Fruit fly (Drosophila melanogaster) whole organism, embryonic: ENCODE measurements around the gene CG8097.

Experiments
- BtbVII ChIP-seq: fragments of 200-800 bp; sonication (Bioruptor generic); optimal IDR thresholded peaks from 3 replicates; lab custom pipeline; 2017; ENCODE audit warnings: missing biosample characterization, mild to moderate bottlenecking, missing genetic modification characterization
- Bteb2 ChIP-seq: fragments of 200-800 bp; sonication (Bioruptor generic); optimal IDR thresholded peaks from 2 replicates; lab custom pipeline; 2016; ENCODE audit warnings: missing biosample characterization, missing genetic modification characterization
- CG10209 ChIP-seq: fragments of 200-800 bp; sonication (Bioruptor generic); optimal IDR thresholded peaks from 3 replicates; lab custom pipeline; 2017; ENCODE audit warnings: missing biosample characterization, mild to moderate bottlenecking, missing genetic modification characterization, missing genetic modification reagents
- CG11085 ChIP-seq: fragments of 200-800 bp; sonication (Bioruptor generic); IDR thresholded peaks from 2 replicates; pipeline ENCODE4 v1.3.6; 2022; ENCODE audit warnings: missing biosample characterization, missing genetic modification characterization
- CG11093 ChIP-seq: fragments of 200-800 bp; sonication (Bioruptor generic); IDR thresholded peaks from 3 replicates; pipeline ENCODE4 v1.3.6; 2022; ENCODE audit warnings: missing biosample characterization, missing genetic modification characterization
- CG12769 ChIP-seq: fragments of 200-800 bp; sonication (Bioruptor generic); optimal IDR thresholded peaks from 2 replicates; lab custom pipeline; 2019; ENCODE audit warnings: missing biosample characterization, mild to moderate bottlenecking, missing genetic modification characterization, moderate library complexity
- CG13424 ChIP-seq: fragments of 200-800 bp; sonication (Bioruptor generic); optimal IDR thresholded peaks from 2 replicates; lab custom pipeline; 2019; ENCODE audit warnings: missing biosample characterization, mild to moderate bottlenecking, missing genetic modification characterization, moderate library complexity
- CG14860 ChIP-seq: fragments of 200-800 bp; sonication (Bioruptor generic); IDR thresholded peaks from 3 replicates; pipeline ENCODE4 v1.3.6; 2022; ENCODE audit warnings: missing biosample characterization, missing genetic modification characterization; ENCODE audit not compliant: partially characterized antibody
- CG15011 ChIP-seq: fragments of 200-800 bp; sonication (Bioruptor generic); optimal IDR thresholded peaks from 3 replicates; lab custom pipeline; 2018; ENCODE audit warnings: missing biosample characterization, mild to moderate bottlenecking, missing genetic modification characterization
- CG1529 ChIP-seq: fragments of 200-800 bp; sonication (Bioruptor generic); optimal IDR thresholded peaks from 3 replicates; lab custom pipeline; 2018; ENCODE audit warnings: missing biosample characterization, missing genetic modification characterization
- CG15479 ChIP-seq: fragments of 200-800 bp; sonication (Bioruptor generic); optimal IDR thresholded peaks from 3 replicates; lab custom pipeline; 2019; ENCODE audit warnings: missing biosample characterization, mild to moderate bottlenecking, missing genetic modification characterization, moderate library complexity
- CG16813 ChIP-seq: fragments of 200-800 bp; sonication (Bioruptor generic); IDR thresholded peaks from 3 replicates; pipeline ENCODE4 v1.3.6; 2022; ENCODE audit warnings: missing biosample characterization, missing genetic modification characterization; ENCODE audit not compliant: partially characterized antibody
- CG17802 ChIP-seq: fragments of 200-800 bp; sonication (Bioruptor generic); optimal IDR thresholded peaks from 2 replicates; lab custom pipeline; 2018; ENCODE audit warnings: missing biosample characterization, mild to moderate bottlenecking, missing genetic modification characterization, moderate library complexity
- CG1792 ChIP-seq: fragments of 200-800 bp; sonication (Bioruptor generic); optimal IDR thresholded peaks from 2 replicates; lab custom pipeline; 2016; ENCODE audit warnings: missing biosample characterization, missing genetic modification characterization
- CG18262 ChIP-seq: fragments of 200-800 bp; optimal IDR thresholded peaks from 3 replicates; lab custom pipeline; 2019; ENCODE audit warnings: missing biosample characterization, mild to moderate bottlenecking, missing genetic modification characterization, moderate library complexity
- CG2116 ChIP-seq: fragments of 200-800 bp; sonication (Bioruptor generic); optimal IDR thresholded peaks from 3 replicates; lab custom pipeline; 2018; ENCODE audit warnings: missing biosample characterization, mild to moderate bottlenecking, missing genetic modification characterization
- CG32532 ChIP-seq: fragments of 200-800 bp; sonication (Bioruptor generic); IDR thresholded peaks from 2 replicates; pipeline ENCODE4 v1.3.6; 2022; ENCODE audit warnings: missing biosample characterization, missing genetic modification characterization
- CG42726 ChIP-seq: fragments of 200-800 bp; sonication (Bioruptor generic); IDR thresholded peaks from 2 replicates; pipeline ENCODE4 v1.3.6; 2022; ENCODE audit warnings: missing biosample characterization, missing genetic modification characterization; ENCODE audit not compliant: partially characterized antibody
- CG4424 ChIP-seq: fragments of 200-800 bp; sonication (Bioruptor generic); optimal IDR thresholded peaks from 3 replicates; lab custom pipeline; 2016; ENCODE audit warnings: missing biosample characterization, missing genetic modification characterization
- CG5245 ChIP-seq: fragments of 200-800 bp; sonication (Bioruptor generic); optimal IDR thresholded peaks from 3 replicates; lab custom pipeline; 2016; ENCODE audit warnings: missing biosample characterization, missing genetic modification characterization
- CG5953 ChIP-seq: fragments of 200-800 bp; sonication (Bioruptor generic); IDR thresholded peaks from 2 replicates; pipeline ENCODE4 v1.3.6; 2022; ENCODE audit warnings: missing biosample characterization, missing genetic modification characterization
- CG7357 ChIP-seq: fragments of 200-800 bp; sonication (Bioruptor generic); IDR thresholded peaks from 3 replicates; pipeline ENCODE4 v1.3.6; 2022; ENCODE audit warnings: missing biosample characterization, missing genetic modification characterization
- CG9437 ChIP-seq: fragments of 200-800 bp; sonication (Bioruptor generic); optimal IDR thresholded peaks from 2 replicates; lab custom pipeline; 2018; ENCODE audit warnings: missing biosample characterization, mild to moderate bottlenecking, missing genetic modification characterization
- CG9727 ChIP-seq: fragments of 200-800 bp; sonication (Bioruptor generic); optimal IDR thresholded peaks from 3 replicates; lab custom pipeline; 2017; ENCODE audit warnings: missing biosample characterization, mild to moderate bottlenecking, missing genetic modification characterization
- CG9876 ChIP-seq: fragments of 200-800 bp; sonication (Bioruptor generic); optimal IDR thresholded peaks from 2 replicates; lab custom pipeline; 2016; ENCODE audit warnings: missing biosample characterization, missing genetic modification characterization
- CkIIα-i1 ChIP-seq: fragments of 200-800 bp; sonication (Bioruptor generic); IDR thresholded peaks from 2 replicates; pipeline ENCODE4 v1.3.6; 2022; ENCODE audit warnings: missing biosample characterization, missing genetic modification characterization
- Dp ChIP-seq: fragments of 200-800 bp; sonication (Bioruptor generic); optimal IDR thresholded peaks from 2 replicates; lab custom pipeline; 2018; ENCODE audit warnings: missing biosample characterization, mild to moderate bottlenecking, missing genetic modification characterization, moderate library complexity
- Drgx ChIP-seq: fragments of 200-800 bp; sonication (Bioruptor generic); IDR thresholded peaks from 2 replicates; pipeline ENCODE4 v1.3.6; 2022; ENCODE audit warnings: missing biosample characterization, missing genetic modification characterization
- Hr3 ChIP-seq: fragments of 200-800 bp; sonication (Bioruptor generic); optimal IDR thresholded peaks from 3 replicates; lab custom pipeline; 2016; ENCODE audit warnings: missing biosample characterization, missing genetic modification characterization
- Meics ChIP-seq: fragments of 200-800 bp; sonication (Bioruptor generic); optimal IDR thresholded peaks from 2 replicates; lab custom pipeline; 2017; ENCODE audit warnings: missing biosample characterization, mild to moderate bottlenecking, missing genetic modification characterization
- Neu2 ChIP-seq: fragments of 200-800 bp; sonication (Bioruptor generic); optimal IDR thresholded peaks from 3 replicates; lab custom pipeline; 2016; ENCODE audit warnings: missing biosample characterization, missing genetic modification characterization, borderline replicate concordance
- Nf-YB ChIP-seq: fragments of 200-800 bp; sonication (Bioruptor generic); optimal IDR thresholded peaks from 3 replicates; lab custom pipeline; 2019; ENCODE audit warnings: missing biosample characterization, mild to moderate bottlenecking, missing genetic modification characterization, moderate library complexity
- Pdp1 ChIP-seq, 2 experiments: fragments of 200-800 bp; sonication (Bioruptor generic); optimal IDR thresholded peaks; 3 replicates each; lab custom pipeline; 2016; ENCODE audit warnings: missing biosample characterization in 2 of 2, missing genetic modification characterization in 2 of 2, mild to moderate bottlenecking in 1 of 2, moderate library complexity in 1 of 2
- Side ChIP-seq: fragments of 200-800 bp; sonication (Bioruptor generic); optimal IDR thresholded peaks from 2 replicates; lab custom pipeline; 2016; ENCODE audit warnings: missing biosample characterization, missing genetic modification characterization
- Six4 ChIP-seq: fragments of 200-800 bp; sonication (Bioruptor generic); optimal IDR thresholded peaks from 2 replicates; lab custom pipeline; 2016; ENCODE audit warnings: missing biosample characterization, missing genetic modification characterization
- Stat92E ChIP-seq, 3 experiments: fragments of >200 bp in 2 of 3; fragments of 200-800 bp in 1 of 3; sonication (Bioruptor generic) in 1 of 3; optimal IDR thresholded peaks; 2 replicates each; lab custom pipeline; 2017 to 2019; ENCODE audit warnings: missing biosample characterization in 3 of 3, missing genetic modification characterization in 3 of 3, mild to moderate bottlenecking in 1 of 3, moderate library complexity in 1 of 3
- Vsx1 ChIP-seq: fragments of 200-800 bp; sonication (Bioruptor generic); optimal IDR thresholded peaks from 2 replicates; lab custom pipeline; 2017; ENCODE audit warnings: missing biosample characterization, mild to moderate bottlenecking, missing genetic modification characterization, missing genetic modification reagents
- YL-1 ChIP-seq: fragments of 200-800 bp; sonication (Bioruptor generic); optimal IDR thresholded peaks from 3 replicates; lab custom pipeline; 2017; ENCODE audit warnings: missing biosample characterization, mild to moderate bottlenecking, missing genetic modification characterization
- abd-A ChIP-seq: fragments of 200-800 bp; sonication (Bioruptor generic); optimal IDR thresholded peaks from 3 replicates; lab custom pipeline; 2019; ENCODE audit warnings: missing biosample characterization, mild to moderate bottlenecking, missing genetic modification characterization, moderate library complexity
- br ChIP-seq: fragments of >200 bp; optimal IDR thresholded peaks from 2 replicates; lab custom pipeline; 2017
- chm ChIP-seq: fragments of 200-800 bp; sonication (Bioruptor generic); IDR thresholded peaks from 2 replicates; pipeline ENCODE4 v1.3.6; 2022; ENCODE audit warnings: missing biosample characterization, missing genetic modification characterization
- da ChIP-seq: fragments of 200-800 bp; sonication (Bioruptor generic); optimal IDR thresholded peaks from 2 replicates; lab custom pipeline; 2016; ENCODE audit warnings: missing biosample characterization, missing genetic modification characterization
- gfzf ChIP-seq: fragments of 200-800 bp; sonication (Bioruptor generic); optimal IDR thresholded peaks from 2 replicates; lab custom pipeline; 2016; ENCODE audit warnings: missing biosample characterization, mild to moderate bottlenecking, missing genetic modification characterization, moderate library complexity
- gsb-n ChIP-seq: fragments of 200-800 bp; sonication (Bioruptor generic); optimal IDR thresholded peaks from 3 replicates; lab custom pipeline; 2018; ENCODE audit warnings: missing biosample characterization, mild to moderate bottlenecking, missing genetic modification characterization
- ind ChIP-seq: fragments of 200-800 bp; sonication (Bioruptor generic); optimal IDR thresholded peaks from 3 replicates; lab custom pipeline; 2016; ENCODE audit warnings: missing biosample characterization, missing genetic modification characterization
- lilli ChIP-seq: fragments of 200-800 bp; sonication (Bioruptor generic); optimal IDR thresholded peaks from 3 replicates; lab custom pipeline; 2016; ENCODE audit warnings: missing biosample characterization, missing genetic modification characterization
- lola ChIP-seq, 3 experiments: fragments of >200 bp in 2 of 3; fragments of 200-800 bp in 1 of 3; sonication (Bioruptor generic) in 1 of 3; optimal IDR thresholded peaks; 2 replicates each; lab custom pipeline; 2017 to 2019; ENCODE audit warnings: missing biosample characterization in 3 of 3, missing genetic modification characterization in 3 of 3, mild to moderate bottlenecking in 1 of 3, moderate library complexity in 1 of 3
- maf-S ChIP-seq: fragments of 200-800 bp; sonication (Bioruptor generic); optimal IDR thresholded peaks from 2 replicates; lab custom pipeline; 2016; ENCODE audit warnings: missing biosample characterization, missing genetic modification characterization
- pzg ChIP-seq: fragments of 200-800 bp; sonication (Bioruptor generic); optimal IDR thresholded peaks from 3 replicates; lab custom pipeline; 2018; ENCODE audit warnings: missing biosample characterization, mild to moderate bottlenecking, missing genetic modification characterization, moderate library complexity
- row ChIP-seq: fragments of 200-800 bp; sonication (Bioruptor generic); IDR thresholded peaks from 3 replicates; pipeline ENCODE4 v1.3.6; 2022; ENCODE audit warnings: missing biosample characterization, missing genetic modification characterization
- tin ChIP-seq: fragments of 200-800 bp; sonication (Bioruptor generic); optimal IDR thresholded peaks from 3 replicates; lab custom pipeline; 2016; ENCODE audit warnings: missing biosample characterization, missing genetic modification characterization

Gene CG8097

dm6 chrX:15599697-15600096, 16.7 kb downstream of the CG8097 start (continued):
- TF ChIP-seq BtbVII (GFP tag; lab: Kevin White, UChicago) (peak; percentile 29), CG17802 (tag; lab: Kevin White, UChicago) (peak; percentile 19), CG42726 (GFP tag; lab: Robert Waterston, UW) (no peak), CG15011 (GFP tag; lab: Kevin White, UChicago) (no peak), Side (peak; percentile 29), CG2116 (no peak), maf-S (GFP tag; lab: Kevin White, UChicago) (peak; percentile 34), CG9727 (GFP tag; lab: Kevin White, UChicago) (no peak), row (peak; percentile 67), CG7357 (GFP tag; lab: Robert Waterston, UW) (no peak), CG12769 (tag; lab: Kevin White, UChicago) (peak; percentile 77), CG15479 (no peak), CG10209 (GFP tag; lab: Kevin White, UChicago) (peak; percentile 38), CkIIα-i1 (GFP tag; lab: Robert Waterston, UW) (no peak), Stat92E (GFP tag; optimal IDR thresholded peaks at IDR 0.05; lab: Kevin White, UChicago) (no peak), CG32532 (GFP tag; lab: Robert Waterston, UW) (peak; percentile 57), Six4 (GFP tag; lab: Kevin White, UChicago) (peak; percentile 33), abd-A (tag; lab: Kevin White, UChicago) (no peak), YL-1 (GFP tag; lab: Kevin White, UChicago) (no peak), CG14860 (GFP tag; lab: Robert Waterston, UW) (no peak), Neu2 (GFP tag; lab: Kevin White, UChicago) (no peak), CG5953 (GFP tag; lab: Robert Waterston, UW) (no peak), lola (GFP tag; optimal IDR thresholded peaks at IDR 0.05; lab: Kevin White, UChicago) (no peak), CG11085 (GFP tag; lab: Robert Waterston, UW) (no peak), Nf-YB (GFP tag; lab: Kevin White, UChicago) (no peak), pzg (GFP tag; lab: Kevin White, UChicago) (no peak), Meics (GFP tag; lab: Kevin White, UChicago) (peak; percentile 55), ind (GFP tag; lab: Kevin White, UChicago) (peak; percentile 68), Pdp1 (GFP tag; optimal IDR thresholded peaks at IDR 0.05; lab: Kevin White, UChicago) (peak; percentile 41 to 61), Drgx (GFP tag; lab: Robert Waterston, UW) (peak; percentile 65; the same call in 1 of the 2 replicates), CG18262 (tag; lab: Kevin White, UChicago) (peak; percentile 38), Dp (no peak), CG5245 (GFP tag; lab: Kevin White, UChicago) (peak; percentile 22), Bteb2 (GFP tag; lab: Kevin White, UChicago) (no peak), CG1529 (peak; percentile 23), Hr3 (GFP tag; lab: Kevin White, UChicago) (peak; percentile 34), lilli (GFP tag; lab: Kevin White, UChicago) (peak; percentile 54), gfzf (GFP tag; lab: Kevin White, UChicago) (no peak), Vsx1 (GFP tag; lab: Kevin White, UChicago) (no peak), CG11093 (no peak), CG16813 (GFP tag; lab: Robert Waterston, UW) (no peak), CG1792 (GFP tag; lab: Kevin White, UChicago) (no peak), CG4424 (peak; percentile 52), da (GFP tag; lab: Kevin White, UChicago) (no peak), gsb-n (tag; lab: Kevin White, UChicago) (no peak), CG9876 (no peak), br (lab: Kevin White, UChicago) (no peak), CG9437 (no peak), chm (no peak), tin (GFP tag; lab: Kevin White, UChicago) (peak; percentile 55), CG13424 (tag; lab: Kevin White, UChicago) (peak; percentile 66)
